Worm (Caenorhabditis elegans): Measurements from ENCODE around the gene tsp-17.

Gene tsp-17

DNA sequence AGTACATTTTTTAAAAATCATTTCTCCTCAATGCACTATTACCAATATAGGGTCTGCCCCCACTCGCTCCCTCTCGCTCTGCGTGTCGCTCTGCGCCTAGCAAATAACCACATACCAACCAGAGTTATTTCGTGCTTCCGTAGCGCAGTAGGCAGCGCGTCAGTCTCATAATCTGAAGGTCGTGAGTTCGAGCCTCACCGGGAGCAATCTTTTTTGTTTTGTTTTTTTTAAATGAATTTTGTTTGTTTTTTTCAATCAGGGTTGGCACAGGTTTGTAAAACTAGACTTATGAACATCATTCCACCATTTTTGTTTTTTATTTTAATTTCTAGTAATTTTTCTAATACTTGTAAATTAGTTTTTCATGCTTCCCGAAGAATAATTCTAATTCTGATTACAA is 16.7 kb downstream of the tsp-17 start (continued):
- no peak for TF ChIP-seq unc-62 (GFP tag; optimal IDR thresholded peaks at IDR 0.05)
- TF ChIP-seq egl-27 (tag; optimal IDR thresholded peaks at IDR 0.05) = no peak
- peak; percentile 57 for TF ChIP-seq crh-2 (tag; optimal IDR thresholded peaks at IDR 0.05)
- peak; percentile 55 for TF ChIP-seq zag-1 (tag; optimal IDR thresholded peaks at IDR 0.05)
- no peak for TF ChIP-seq alr-1 (tag; optimal IDR thresholded peaks at IDR 0.05)

DNA sequence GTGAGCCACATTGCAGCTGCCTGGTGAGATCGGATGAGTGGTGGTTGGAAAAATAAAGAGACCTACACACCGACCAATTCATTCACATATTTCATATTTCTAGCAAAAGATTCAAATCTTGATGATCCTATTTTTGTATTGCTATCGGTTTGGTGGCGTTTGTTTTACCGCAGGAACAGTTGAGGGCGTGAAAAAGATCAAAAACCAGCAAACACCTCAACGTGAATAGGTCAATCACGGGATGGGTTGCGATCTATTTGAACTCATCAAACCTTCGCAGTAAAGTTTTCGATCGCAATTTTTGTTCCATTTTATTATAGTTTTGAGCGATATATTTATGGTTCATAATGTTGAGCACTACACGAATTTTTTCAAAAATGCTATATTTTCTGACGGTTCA is 20.9 kb downstream of the tsp-17 start:
- TF ChIP-seq sem-4 (tag; optimal IDR thresholded peaks at IDR 0.05) (no peak), nhr-77 (tag; optimal IDR thresholded peaks at IDR 0.05) (no peak), unc-62 (GFP tag; optimal IDR thresholded peaks at IDR 0.05) (no peak), nhr-12 (tag; optimal IDR thresholded peaks at IDR 0.05) (no peak), sma-9 (GFP tag; optimal IDR thresholded peaks at IDR 0.05) (no peak), sma-9 (tag; optimal IDR thresholded peaks at IDR 0.05) (no peak), nhr-25 (tag; optimal IDR thresholded peaks at IDR 0.05) (no peak), nhr-237 (tag; optimal IDR thresholded peaks at IDR 0.05) (no peak), nhr-23 (tag; optimal IDR thresholded peaks at IDR 0.05) (no peak)

DNA sequence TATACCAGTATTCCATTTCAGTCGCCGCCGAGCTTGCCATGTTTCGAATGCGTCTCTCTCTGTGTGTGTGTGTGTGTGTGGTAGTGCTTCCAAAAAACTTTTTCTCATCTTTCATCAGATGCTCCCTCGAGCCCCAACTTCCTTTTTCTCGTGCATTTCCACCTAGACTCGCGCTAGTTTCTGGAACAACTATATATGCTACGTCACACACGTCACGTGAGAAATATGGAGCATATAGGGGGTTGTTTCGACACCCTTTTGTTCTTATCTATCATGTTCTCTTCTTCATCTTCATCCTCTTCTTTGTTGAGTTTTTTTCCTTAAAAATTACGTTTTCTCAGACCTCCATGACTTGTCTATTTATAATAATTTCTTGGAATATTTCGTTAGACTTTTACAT is 24.4 kb downstream of the tsp-17 start:
- no peak for TF ChIP-seq nhr-25 (tag; optimal IDR thresholded peaks at IDR 0.05)
- no peak for TF ChIP-seq R02D3.7 (tag; optimal IDR thresholded peaks at IDR 0.05)
- TF ChIP-seq snpc-4 (tag; optimal IDR thresholded peaks at IDR 0.05) = no peak
- no peak for TF ChIP-seq crh-2 (tag; optimal IDR thresholded peaks at IDR 0.05)
- TF ChIP-seq alr-1 (tag; optimal IDR thresholded peaks at IDR 0.05) = no peak
- TF ChIP-seq elt-1 (tag; optimal IDR thresholded peaks at IDR 0.05) = no peak
- TF ChIP-seq sma-9 (GFP tag; optimal IDR thresholded peaks at IDR 0.05) = no peak
- TF ChIP-seq sma-9 (tag; optimal IDR thresholded peaks at IDR 0.05) = no peak
- no peak for TF ChIP-seq ceh-16 (tag; optimal IDR thresholded peaks at IDR 0.05)
- TF ChIP-seq ztf-1 (GFP tag; conservative IDR thresholded peaks at IDR 0.05) = no peak
- TF ChIP-seq ama-1 (optimal IDR thresholded peaks at IDR 0.05) = no peak
- no peak for TF ChIP-seq Y55F3AM.14 (GFP tag; optimal IDR thresholded peaks at IDR 0.05)
- TF ChIP-seq unc-39 (tag; optimal IDR thresholded peaks at IDR 0.05) = no peak
- no peak for TF ChIP-seq blmp-1 (tag; optimal IDR thresholded peaks at IDR 0.05; ENCODE audit: insufficient read depth)
- no peak for TF ChIP-seq nhr-237 (tag; optimal IDR thresholded peaks at IDR 0.05)
- TF ChIP-seq unc-55 (GFP tag; optimal IDR thresholded peaks at IDR 0.05) = peak; percentile 64
- TF ChIP-seq unc-62 (GFP tag; optimal IDR thresholded peaks at IDR 0.05) = no peak
- TF ChIP-seq elt-3 (tag; optimal IDR thresholded peaks at IDR 0.05) = no peak
- no peak for TF ChIP-seq gmeb-1 (tag; optimal IDR thresholded peaks at IDR 0.05)
- no peak for TF ChIP-seq sma-3 (GFP tag; optimal IDR thresholded peaks at IDR 0.05)
- no peak for TF ChIP-seq nhr-11 (tag; optimal IDR thresholded peaks at IDR 0.05)
- TF ChIP-seq lsy-2 (tag; optimal IDR thresholded peaks at IDR 0.05) = peak in 1 of 2 experiments; percentile 30
- TF ChIP-seq ceh-82 (tag; optimal IDR thresholded peaks at IDR 0.05) = no peak
- TF ChIP-seq nhr-129 (tag; optimal IDR thresholded peaks at IDR 0.05) = peak; percentile 4

DNA sequence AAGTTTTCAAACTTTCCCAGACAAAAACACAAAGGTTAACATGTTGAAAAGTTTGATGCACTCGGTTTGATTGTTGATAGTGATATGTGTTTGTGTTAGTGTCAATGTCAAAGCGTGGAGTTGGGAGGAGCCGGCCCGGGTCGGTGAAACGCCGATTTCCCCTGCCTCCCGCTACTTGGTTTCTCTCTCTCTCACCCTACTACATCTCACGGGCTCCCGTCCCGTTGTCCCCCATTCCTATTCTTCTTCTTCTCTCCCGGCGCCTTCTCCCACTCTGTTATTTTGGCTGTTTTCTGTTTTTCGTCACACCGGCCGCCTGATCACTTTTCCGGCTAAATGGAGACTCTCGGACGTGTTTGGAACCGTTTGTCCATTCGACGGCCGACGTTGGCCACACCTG is 25.4 kb downstream of the tsp-17 start:
- TF ChIP-seq ztf-11 (tag; optimal IDR thresholded peaks at IDR 0.05) (no peak), R02D3.7 (tag; optimal IDR thresholded peaks at IDR 0.05) (no peak), lsy-2 (tag; optimal IDR thresholded peaks at IDR 0.05) (no peak)

DNA sequence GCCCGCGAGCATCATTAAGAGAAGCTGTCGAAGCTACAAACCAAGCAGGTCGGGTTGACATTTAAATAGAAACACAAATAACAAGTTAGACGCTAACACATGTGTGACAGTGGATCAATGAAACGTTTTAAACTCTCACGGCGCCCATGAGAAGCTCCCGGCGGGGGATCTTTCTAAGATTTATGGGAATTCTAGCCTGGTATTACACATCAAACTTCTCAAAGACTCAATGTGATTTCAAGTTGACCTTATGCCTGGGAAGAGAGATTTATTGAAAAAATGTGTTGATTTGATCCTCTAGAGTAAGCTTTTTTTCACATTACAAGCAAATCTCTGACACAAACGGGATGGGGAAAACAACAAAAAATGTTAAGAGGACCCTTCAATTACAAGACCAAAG is 28.8 kb downstream of the tsp-17 start:
- no peak for TF ChIP-seq mdl-1 (tag; optimal IDR thresholded peaks at IDR 0.05)
- no peak for TF ChIP-seq ama-1 (optimal IDR thresholded peaks at IDR 0.05)
- no peak for TF ChIP-seq elt-3 (tag; optimal IDR thresholded peaks at IDR 0.05)
- no peak for TF ChIP-seq sma-9 (GFP tag; optimal IDR thresholded peaks at IDR 0.05)
- no peak for TF ChIP-seq sma-9 (tag; optimal IDR thresholded peaks at IDR 0.05)
- TF ChIP-seq mab-5 (tag; optimal IDR thresholded peaks at IDR 0.05) = no peak
- no peak for TF ChIP-seq lin-11 (tag; optimal IDR thresholded peaks at IDR 0.05)
- TF ChIP-seq ztf-11 (tag; optimal IDR thresholded peaks at IDR 0.05) = no peak
- TF ChIP-seq nhr-6 (tag; optimal IDR thresholded peaks at IDR 0.05) = no peak
- TF ChIP-seq elt-1 (tag; optimal IDR thresholded peaks at IDR 0.05) = no peak
- no peak for TF ChIP-seq peb-1 (tag; optimal IDR thresholded peaks at IDR 0.05)
- TF ChIP-seq ceh-16 (tag; optimal IDR thresholded peaks at IDR 0.05) = no peak
- no peak for TF ChIP-seq nhr-129 (tag; optimal IDR thresholded peaks at IDR 0.05)
- no peak for TF ChIP-seq lin-39 (tag; optimal IDR thresholded peaks at IDR 0.05)
- no peak for TF ChIP-seq dmd-4 (tag; optimal IDR thresholded peaks at IDR 0.05)
- TF ChIP-seq lin-13 (GFP tag; optimal IDR thresholded peaks at IDR 0.05) = no peak
- TF ChIP-seq unc-55 (GFP tag; optimal IDR thresholded peaks at IDR 0.05) = no peak
